Fruit fly (Drosophila melanogaster) whole organism, larva: ENCODE measurements around the gene Rim2.

Experiments used
- noc ChIP-seq: fragments of 200-800 bp; sonication (Bioruptor generic); optimal IDR thresholded peaks from 3 replicates; lab custom pipeline; 2019; ENCODE audit warnings: missing biosample characterization, mild to moderate bottlenecking, missing genetic modification characterization, moderate library complexity

The Rim2 gene

dm6 chr2L:1727826-1728619 is 3.8 kb upstream of the Rim2 start:
- TF ChIP-seq noc (tag; lab: Kevin White, UChicago): peak; percentile 100

DNA sequence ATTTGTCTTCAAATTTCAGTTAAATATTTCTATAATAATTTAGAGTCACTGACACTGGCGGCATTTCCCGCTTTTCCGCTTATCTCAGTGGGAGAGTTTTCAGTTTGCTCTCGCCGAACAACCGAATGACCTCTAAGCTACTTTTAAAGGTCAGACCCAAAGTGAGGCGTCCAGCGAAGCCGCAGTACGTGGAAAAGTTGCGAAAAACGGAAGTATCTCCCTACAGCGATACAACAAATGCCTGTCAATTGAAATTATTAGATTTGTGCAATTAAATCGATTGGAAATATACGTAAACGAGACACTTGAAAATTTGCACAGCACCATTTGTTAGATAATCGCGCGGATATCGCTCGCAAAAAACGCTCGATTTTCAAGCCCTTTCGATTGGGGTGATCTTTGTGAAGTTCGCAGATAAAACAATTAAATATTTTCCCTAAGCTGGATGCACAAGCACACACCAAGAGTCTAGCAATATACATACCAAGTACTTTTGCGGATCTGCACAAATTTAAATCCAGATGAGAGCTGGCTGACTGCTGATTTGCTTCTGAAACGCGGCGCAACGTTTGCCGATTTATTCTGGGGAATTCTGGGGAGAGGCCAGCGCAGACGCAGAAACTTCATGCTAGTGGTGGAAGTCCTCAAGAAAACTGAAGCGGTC is 3.1 kb upstream of the Rim2 start:
- TF ChIP-seq noc (tag; lab: Kevin White, UChicago): no peak

- no peak for TF ChIP-seq noc (tag; lab: Kevin White, UChicago)
These were observed 378 bp upstream of the Rim2 start for dm6 chr2L:1724592-1724940.

dm6 chr2L:1723135-1723936 is 852 bp downstream of the Rim2 start:
- TF ChIP-seq noc (tag; lab: Kevin White, UChicago): no peak

DNA sequence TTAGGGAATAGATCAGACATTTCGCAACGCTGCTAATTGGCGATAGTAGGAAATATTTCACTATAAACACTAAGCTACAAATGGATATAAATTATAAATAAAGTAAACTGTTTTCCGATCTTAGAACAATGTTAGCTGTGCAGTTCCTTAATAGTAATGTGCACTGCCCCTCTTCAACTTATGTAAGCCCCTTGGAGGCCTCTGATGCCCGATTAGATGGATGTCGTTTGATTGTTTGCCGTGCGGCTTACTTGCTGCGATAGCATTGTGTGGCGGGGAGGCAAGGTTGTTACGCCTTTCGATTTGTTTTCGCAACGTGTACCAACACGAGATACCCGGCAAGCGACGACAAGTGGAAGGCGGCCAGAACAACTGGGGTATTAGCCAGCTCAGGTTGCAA is 1.9 kb downstream of the Rim2 start:
- TF ChIP-seq noc (tag; lab: Kevin White, UChicago): no peak

DNA sequence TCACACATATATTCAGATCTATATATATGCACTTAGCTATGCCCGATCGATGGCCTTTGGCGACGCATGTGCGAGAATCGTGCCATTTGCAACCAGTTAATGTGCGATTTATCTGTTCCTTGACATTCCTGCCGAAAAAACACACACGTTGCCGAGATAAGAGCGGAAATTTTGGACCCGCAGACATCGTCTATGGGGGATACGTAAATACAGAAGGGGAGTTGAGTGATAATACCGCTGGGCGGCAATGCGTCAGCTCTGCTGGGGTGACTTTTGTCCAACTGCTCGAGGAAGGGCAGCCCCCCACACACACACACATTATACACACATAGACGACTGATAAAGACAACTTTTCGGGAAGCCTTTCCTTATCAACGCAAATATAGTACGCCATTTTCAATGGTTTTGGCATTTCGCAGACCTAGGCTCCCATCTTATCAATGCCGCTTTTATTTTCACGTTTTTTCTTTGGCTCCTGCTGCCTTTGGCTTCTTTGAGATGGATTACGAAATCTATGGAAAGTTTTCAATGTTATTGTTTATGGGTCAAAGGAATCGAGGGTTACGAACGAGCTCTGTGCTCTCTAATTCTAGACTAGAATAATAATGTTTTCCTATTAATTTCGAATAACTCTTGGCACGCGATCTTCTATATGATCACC is 3.2 kb downstream of the Rim2 start:
- peak; percentile 51 for TF ChIP-seq noc (tag; lab: Kevin White, UChicago)

DNA sequence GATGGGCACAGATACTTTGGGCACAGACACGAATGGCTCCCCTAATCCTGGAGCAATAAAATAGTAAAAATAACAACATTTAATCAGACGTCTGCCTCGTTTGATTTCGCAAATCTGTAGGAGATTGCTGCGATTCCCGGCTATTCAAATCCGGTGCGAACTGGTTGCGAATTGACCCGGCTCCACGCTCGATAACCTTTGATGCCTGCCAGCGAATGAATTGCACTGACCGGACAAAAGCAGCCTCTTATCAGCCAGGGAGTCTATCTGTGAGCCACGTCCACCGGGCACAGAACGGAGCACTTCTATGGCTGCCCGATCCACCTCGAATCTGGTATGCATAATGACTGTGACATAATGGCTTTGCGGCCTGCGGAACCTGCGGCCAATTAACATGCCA is 4.2 kb downstream of the Rim2 start:
- TF ChIP-seq noc (tag; lab: Kevin White, UChicago): peak; percentile 61

DNA sequence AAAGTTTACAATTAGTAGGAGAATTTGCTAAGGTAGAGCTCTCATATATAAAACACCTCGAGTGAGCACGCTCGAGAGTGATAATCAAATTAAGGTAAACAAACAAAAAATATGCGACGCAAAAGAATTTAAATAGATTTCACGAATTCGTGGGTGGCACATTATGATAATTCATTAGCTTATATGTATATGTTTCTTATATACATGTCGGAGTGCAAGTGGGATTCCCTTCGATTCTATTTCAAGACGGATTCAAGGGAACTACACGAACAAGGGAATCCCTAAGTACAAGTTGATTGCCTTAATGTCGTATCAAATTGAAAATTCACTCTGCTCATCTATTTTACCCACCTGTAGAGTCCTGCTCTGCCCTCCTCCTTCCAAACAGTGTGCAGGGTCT is 6.9 kb downstream of the Rim2 start:
- TF ChIP-seq noc (tag; lab: Kevin White, UChicago): no peak

DNA sequence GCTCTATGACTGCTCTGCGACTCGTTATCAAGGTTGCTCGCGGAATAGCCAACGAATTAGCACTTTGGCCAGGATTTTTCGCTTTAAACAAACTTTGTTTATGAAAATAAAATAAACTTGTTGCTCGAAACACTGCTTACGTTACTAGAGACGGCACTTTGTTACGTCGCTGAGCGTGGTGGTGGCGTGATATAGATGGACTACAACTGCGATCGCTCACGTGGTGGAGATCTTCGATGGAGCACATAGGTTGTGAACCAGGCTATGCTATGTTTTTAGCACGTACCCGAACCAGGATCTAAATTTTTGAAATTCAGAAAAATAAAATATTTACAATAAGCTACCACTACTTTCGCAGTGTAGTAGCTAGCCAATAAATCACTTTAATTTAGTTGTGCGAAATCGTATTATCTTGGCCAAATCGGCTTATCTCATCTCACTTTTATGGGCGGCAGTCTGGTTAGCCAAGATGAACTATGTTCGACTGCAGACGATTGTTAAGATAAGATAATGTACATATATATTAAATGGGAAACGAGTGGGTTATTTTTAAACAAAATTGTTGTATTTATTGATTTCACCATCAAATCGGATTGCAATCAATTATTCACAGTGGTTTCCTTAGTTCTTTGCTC is 8.4 kb downstream of the Rim2 start, which contains the start of gene frtz:
Gene frtz (minus strand): TSS at position 153 of the 635 bp plus-strand sequence.
- peak; percentile 60 for TF ChIP-seq noc (tag; lab: Kevin White, UChicago)

- TF ChIP-seq noc (tag; lab: Kevin White, UChicago): no peak
These were observed 14.0 kb downstream of the Rim2 start, which contains the start of the genes CG17660 and mRpL48 for dm6 chr2L:1710224-1710623. Gene CG17660 (minus strand): TSS chr2L:1710421. Gene mRpL48 (plus strand): TSS chr2L:1710462.

dm6 chr2L:1709316-1709715 is 14.9 kb downstream of the Rim2 start:
- no peak for TF ChIP-seq noc (tag; lab: Kevin White, UChicago)

- no peak for TF ChIP-seq noc (tag; lab: Kevin White, UChicago)
These were observed 16.1 kb downstream of the Rim2 start for dm6 chr2L:1708110-1708509.

DNA sequence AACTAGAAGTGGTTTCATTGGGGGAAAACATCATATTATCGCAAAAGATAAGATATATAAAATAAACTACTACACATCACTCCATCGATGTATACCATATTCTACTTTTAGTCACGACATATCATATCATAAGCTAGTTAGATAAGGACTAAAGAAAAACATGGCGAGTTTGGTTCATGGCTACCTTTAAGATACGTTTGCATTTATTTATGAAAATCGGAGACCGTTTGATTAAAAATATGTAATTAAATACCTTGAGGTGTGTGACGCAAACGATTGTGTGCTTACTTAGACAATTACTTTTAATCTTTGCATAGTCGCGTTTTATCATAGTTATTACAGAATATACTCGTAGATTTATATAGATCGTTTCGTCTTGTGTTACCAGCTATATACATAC is 17.2 kb downstream of the Rim2 start:
- no peak for TF ChIP-seq noc (tag; lab: Kevin White, UChicago)

- no peak for TF ChIP-seq noc (tag; lab: Kevin White, UChicago)
These were observed 19.4 kb downstream of the Rim2 start, which contains the start of gene cpb for dm6 chr2L:1704746-1705145. Gene cpb (plus strand): TSS chr2L:1704902.

dm6 chr2L:1696269-1696668 is 27.9 kb downstream of the Rim2 start:
- no peak for TF ChIP-seq noc (tag; lab: Kevin White, UChicago)
